Worm (Caenorhabditis elegans) whole organism, L3 larva: Measurements from ENCODE around the gene ftt-2.

Experiments used
- ama-1 ChIP-seq: fragments of 150-350 bp; optimal IDR thresholded peaks from 2 replicates; lab custom pipeline; 2018
- lin-15B ChIP-seq: fragments of 150-350 bp; optimal IDR thresholded peaks from 2 replicates; lab custom pipeline; 2014; ENCODE audit warnings: missing biosample characterization, missing genetic modification characterization
- nhr-77 ChIP-seq: fragments of 150-350 bp; optimal IDR thresholded peaks from 2 replicates; lab custom pipeline; 2014; ENCODE audit warnings: missing biosample characterization, missing genetic modification characterization
- sea-2 ChIP-seq: fragments of 150-350 bp; sonication (generic microtip); optimal IDR thresholded peaks from 4 replicates; lab custom pipeline; 2014; ENCODE audit warnings: missing biosample characterization, missing genetic modification reagents, missing genetic modification characterization
- unc-62 ChIP-seq: fragments of 150-350 bp; sonication (generic microtip); optimal IDR thresholded peaks from 4 replicates; lab custom pipeline; 2014; ENCODE audit warnings: missing biosample characterization, missing genetic modification reagents, missing genetic modification characterization

ce11 chrX:11621997-11622396, 16.8 kb upstream of the ftt-2 start, which contains the start of gene sto-3:
- no peak for TF ChIP-seq unc-62 (GFP tag; lab: Kevin White, UChicago)
- no peak for TF ChIP-seq ama-1
- no peak for TF ChIP-seq sea-2
- TF ChIP-seq nhr-77 (tag; lab: Kevin White, UChicago) = no peak
- TF ChIP-seq lin-15B (tag; lab: Kevin White, UChicago) = no peak
